Worm (Caenorhabditis elegans) whole organism, L2 larva: ENCODE results near the gene F20E11.18.

ENCODE experiments used
- crh-2 ChIP-seq: sonication (generic microtip); optimal IDR thresholded peaks from 2 replicates; lab custom pipeline; 2017; ENCODE audit warnings: missing biosample characterization, missing genetic modification characterization
- elt-3 ChIP-seq: sonication (generic microtip); optimal IDR thresholded peaks from 2 replicates; lab custom pipeline; 2017; ENCODE audit warnings: missing biosample characterization, missing genetic modification characterization
- lin-11 ChIP-seq: fragments of 150-350 bp; sonication (generic microtip); optimal IDR thresholded peaks from 2 replicates; lab custom pipeline; 2014; ENCODE audit warnings: missing biosample characterization, missing genetic modification characterization, inconsistent platforms, mixed read lengths
- nhr-11 ChIP-seq: fragments of 150-350 bp; optimal IDR thresholded peaks from 2 replicates; lab custom pipeline; 2014; ENCODE audit warnings: missing biosample characterization, missing genetic modification characterization
- nhr-237 ChIP-seq: fragments of 150-350 bp; optimal IDR thresholded peaks from 2 replicates; lab custom pipeline; 2014; ENCODE audit warnings: missing biosample characterization, missing genetic modification characterization
- unc-62 ChIP-seq: fragments of 150-350 bp; optimal IDR thresholded peaks from 2 replicates; lab custom pipeline; 2014; ENCODE audit warnings: missing biosample characterization, missing genetic modification reagents, missing genetic modification characterization
- zag-1 ChIP-seq: fragments of 150-350 bp; optimal IDR thresholded peaks from 2 replicates; lab custom pipeline; 2014; ENCODE audit warnings: missing biosample characterization, missing genetic modification characterization

DNA sequence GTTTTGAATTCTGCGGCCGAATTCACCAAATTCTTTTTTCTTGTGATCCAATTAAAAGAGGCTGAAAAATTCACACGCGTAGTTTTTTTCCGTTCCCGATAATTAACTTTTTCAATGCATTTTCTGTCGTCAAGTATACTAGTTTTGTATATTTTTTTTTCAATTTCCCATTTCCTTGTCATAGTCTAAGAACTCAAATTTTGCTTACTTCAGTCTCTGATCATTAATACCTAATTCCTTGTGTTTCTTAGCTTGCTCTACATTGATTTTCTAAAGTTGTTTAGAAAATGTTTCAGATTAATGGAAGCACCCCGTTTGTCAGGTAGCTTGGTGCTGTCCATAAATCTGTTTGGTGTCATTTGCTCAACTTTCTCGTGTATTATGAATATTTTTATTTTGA lies 5.5 kb downstream of the F20E11.18 start, which contains the start of gene srbc-27:
- no peak for TF ChIP-seq crh-2 (tag; lab: Kevin White, UChicago)
- no peak for TF ChIP-seq nhr-11 (tag; lab: Kevin White, UChicago)
- TF ChIP-seq unc-62 (GFP tag; lab: Kevin White, UChicago), result no peak
- TF ChIP-seq nhr-237 (tag; lab: Kevin White, UChicago), result no peak
- no peak for TF ChIP-seq elt-3 (tag; lab: Kevin White, UChicago)
- no peak for TF ChIP-seq lin-11 (tag; lab: Kevin White, UChicago)
- no peak for TF ChIP-seq zag-1 (tag; lab: Kevin White, UChicago)
